Worm (Caenorhabditis elegans) whole organism, L1 larva: ENCODE data around the gene col-107.

Experiments
- ama-1 ChIP-seq: fragments of 150-350 bp; optimal IDR thresholded peaks from 2 replicates; lab custom pipeline; 2014
- egl-27 ChIP-seq, 2 experiments: fragments of 150-350 bp in 1 of 2; sonication (generic microtip); optimal IDR thresholded peaks; 3 replicates each; lab custom pipeline; 2017 to 2018; ENCODE audit warnings: missing biosample characterization in 2 of 2, missing genetic modification characterization in 2 of 2, missing genetic modification reagents in 2 of 2
- elt-2 ChIP-seq: sonication (generic microtip); optimal IDR thresholded peaks from 2 replicates; lab custom pipeline; 2016; ENCODE audit warnings: missing genetic modification characterization, mild to moderate bottlenecking, inconsistent platforms, missing compliant biosample characterization, missing genetic modification reagents
- rnt-1 ChIP-seq: sonication (generic microtip); optimal IDR thresholded peaks from 2 replicates; lab custom pipeline; 2016; ENCODE audit warnings: mild to moderate bottlenecking, missing genetic modification characterization, moderate library complexity, missing compliant biosample characterization
- zag-1 ChIP-seq: fragments of 150-350 bp; optimal IDR thresholded peaks from 2 replicates; lab custom pipeline; 2014; ENCODE audit warnings: missing biosample characterization, missing genetic modification characterization

ce11 chrIV:1536316-1536715 is 12.2 kb upstream of the col-107 start, which contains the start of gene K03H6.5:
- no peak for TF ChIP-seq ama-1 (lab: Kevin White, UChicago)
- TF ChIP-seq zag-1 = no peak
- no peak for TF ChIP-seq egl-27 (tag; optimal IDR thresholded peaks at IDR 0.05; lab: Kevin White, UChicago)
- TF ChIP-seq elt-2 (tag; lab: Kevin White, UChicago) = no peak
- TF ChIP-seq rnt-1 (tag; lab: Kevin White, UChicago) = no peak
